Fruit fly (Drosophila melanogaster) whole organism, embryonic: ENCODE data around the gene mRpS25.

Source experiments
- Abd-B ChIP-seq: fragments of 200-800 bp; sonication (Bioruptor generic); optimal IDR thresholded peaks from 2 replicates; lab custom pipeline; 2018; ENCODE audit warnings: missing biosample characterization, mild to moderate bottlenecking, missing genetic modification characterization, moderate library complexity
- CG10321 ChIP-seq: fragments of 200-800 bp; sonication (Bioruptor generic); IDR thresholded peaks from 2 replicates; pipeline ENCODE4 v1.3.6; 2022; ENCODE audit warnings: missing biosample characterization, missing genetic modification characterization
- CG10654 ChIP-seq: fragments of 200-800 bp; sonication (Bioruptor generic); optimal IDR thresholded peaks from 2 replicates; lab custom pipeline; 2016; ENCODE audit warnings: missing biosample characterization, missing genetic modification characterization
- CG11085 ChIP-seq: fragments of 200-800 bp; sonication (Bioruptor generic); IDR thresholded peaks from 2 replicates; pipeline ENCODE4 v1.3.6; 2022; ENCODE audit warnings: missing biosample characterization, missing genetic modification characterization
- CG17385 ChIP-seq: fragments of 200-800 bp; sonication (Bioruptor generic); optimal IDR thresholded peaks from 3 replicates; lab custom pipeline; 2018; ENCODE audit warnings: missing biosample characterization, mild to moderate bottlenecking, missing genetic modification characterization
- CG17912 ChIP-seq: fragments of 200-800 bp; sonication (Bioruptor generic); optimal IDR thresholded peaks from 2 replicates; lab custom pipeline; 2018; ENCODE audit warnings: missing biosample characterization, mild to moderate bottlenecking, missing genetic modification characterization
- Drgx ChIP-seq: fragments of 200-800 bp; sonication (Bioruptor generic); IDR thresholded peaks from 2 replicates; pipeline ENCODE4 v1.3.6; 2022; ENCODE audit warnings: missing biosample characterization, missing genetic modification characterization
- H15 ChIP-seq: fragments of 200-800 bp; sonication (Bioruptor generic); IDR thresholded peaks from 3 replicates; pipeline ENCODE4 v1.3.6; 2022; ENCODE audit warnings: missing biosample characterization, missing genetic modification characterization
- Hey ChIP-seq: fragments of 200-800 bp; sonication (Bioruptor generic); optimal IDR thresholded peaks from 3 replicates; lab custom pipeline; 2018; ENCODE audit warnings: missing biosample characterization, mild to moderate bottlenecking, missing genetic modification characterization
- bab2 ChIP-seq: fragments of 200-800 bp; sonication (Bioruptor generic); optimal IDR thresholded peaks from 2 replicates; lab custom pipeline; 2016; ENCODE audit warnings: missing biosample characterization, missing genetic modification characterization
- cwo ChIP-seq: fragments of 200-800 bp; sonication (Bioruptor generic); optimal IDR thresholded peaks from 3 replicates; lab custom pipeline; 2017; ENCODE audit warnings: missing biosample characterization, missing genetic modification characterization, mild to moderate bottlenecking, moderate library complexity, missing genetic modification reagents
- gt ChIP-seq: fragments of 200-800 bp; sonication (Bioruptor generic); IDR thresholded peaks from 2 replicates; pipeline ENCODE4 v1.3.6; 2022; ENCODE audit warnings: missing biosample characterization, missing genetic modification characterization
- org-1 ChIP-seq: fragments of 200-800 bp; sonication (Bioruptor generic); optimal IDR thresholded peaks from 2 replicates; lab custom pipeline; 2017; ENCODE audit warnings: missing biosample characterization, missing genetic modification characterization

DNA sequence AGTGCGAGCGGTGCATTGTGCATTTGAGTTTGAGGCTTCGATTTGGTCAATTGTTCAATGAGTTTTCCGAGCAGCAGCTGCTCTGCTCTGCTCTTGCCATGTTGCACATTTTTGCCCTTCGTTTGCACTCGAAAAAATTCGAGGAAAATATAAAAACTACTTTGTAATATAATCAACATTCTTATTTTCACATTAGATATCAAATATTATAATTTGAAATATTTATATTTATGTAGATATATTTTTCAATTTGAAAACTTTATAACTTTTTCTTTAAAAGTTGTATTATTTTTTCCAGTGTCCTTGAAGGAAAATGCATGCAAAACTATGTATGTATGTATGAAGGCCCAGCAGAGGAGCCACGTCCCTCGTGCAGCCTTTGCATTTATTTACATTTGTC is 46.6 kb upstream of the mRpS25 start:
- TF ChIP-seq CG17912 (GFP tag; lab: Kevin White, UChicago) (no peak), cwo (GFP tag; lab: Kevin White, UChicago) (no peak), Abd-B (GFP tag; lab: Kevin White, UChicago) (no peak), org-1 (GFP tag; lab: Kevin White, UChicago) (no peak), CG11085 (no peak), H15 (no peak), Hey (tag; lab: Kevin White, UChicago) (no peak), CG17385 (GFP tag; lab: Kevin White, UChicago) (no peak), gt (GFP tag; lab: Robert Waterston, UW) (no peak), CG10321 (no peak), CG10654 (GFP tag; lab: Kevin White, UChicago) (no peak), bab2 (GFP tag; lab: Kevin White, UChicago) (no peak), Drgx (GFP tag; lab: Robert Waterston, UW) (no peak)
